Fruit fly (Drosophila melanogaster): Measurements from ENCODE around the gene CG7215.
A peak's percentile ranks its signal among the peaks of the same experiment; 100 is the strongest.

CG7215 gene

DNA sequence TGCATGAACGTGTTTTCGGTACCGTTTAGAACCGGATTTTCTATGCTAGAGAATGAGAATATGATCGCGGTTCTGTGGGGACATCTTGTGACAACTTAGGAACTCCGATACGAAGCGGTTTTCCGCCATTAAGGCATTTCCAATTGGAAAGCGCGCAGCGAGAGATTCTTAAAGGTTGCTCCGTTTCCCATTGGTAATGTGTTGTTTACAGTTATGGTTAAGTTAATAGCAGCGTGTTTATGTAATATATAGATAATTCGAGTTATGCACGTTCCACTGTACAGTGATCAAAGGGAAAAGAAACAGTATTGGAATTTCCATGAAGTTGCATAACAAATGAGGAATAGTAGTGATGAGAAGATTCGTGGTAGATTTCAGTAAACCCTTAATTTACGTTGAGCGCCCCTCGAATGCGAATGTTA lies 1.9 kb upstream of the CG7215 start (continued):
- no peak for TF ChIP-seq sens-2 (GFP tag; IDR thresholded peaks at IDR 0.05)
- no peak for TF ChIP-seq Dip2 (GFP tag; IDR thresholded peaks at IDR 0.05)
- TF ChIP-seq CG18262 (tag; optimal IDR thresholded peaks at IDR 0.05), result peak; percentile 51
- TF ChIP-seq Med (GFP tag), result peak; percentile 75
- no peak for TF ChIP-seq CG11504 (tag; optimal IDR thresholded peaks at IDR 0.05)
- TF ChIP-seq p53 (GFP tag; optimal IDR thresholded peaks at IDR 0.05), result no peak
- no peak for TF ChIP-seq HLH3B (GFP tag; IDR thresholded peaks at IDR 0.05)
- TF ChIP-seq CG18011 (GFP tag; optimal IDR thresholded peaks at IDR 0.05), result no peak
- no peak for TF ChIP-seq CG14014 (GFP tag; IDR thresholded peaks at IDR 0.05)
- TF ChIP-seq Vsx1 (GFP tag; optimal IDR thresholded peaks at IDR 0.05), result no peak
- TF ChIP-seq dysf (GFP tag; IDR thresholded peaks at IDR 0.05), result 0 out of 3 replicates have a peak, but pooled peaks have one; percentile 46
- no peak for TF ChIP-seq Ptx1 (GFP tag; IDR thresholded peaks at IDR 0.05)
- no peak for TF ChIP-seq Sry-δ (GFP tag; optimal IDR thresholded peaks at IDR 0.05)
- TF ChIP-seq bab2 (GFP tag; optimal IDR thresholded peaks at IDR 0.05), result no peak
- TF ChIP-seq B-H1 (GFP tag; IDR thresholded peaks at IDR 0.05), result no peak
- TF ChIP-seq dmrt99B (tag; optimal IDR thresholded peaks at IDR 0.05), result peak; percentile 26
- TF ChIP-seq Xbp1 (GFP tag; optimal IDR thresholded peaks at IDR 0.05), result peak; percentile 3
- no peak for TF ChIP-seq ewg (GFP tag; optimal IDR thresholded peaks at IDR 0.05)
- TF ChIP-seq Side (GFP tag; optimal IDR thresholded peaks at IDR 0.05), result peak; percentile 7
- TF ChIP-seq CG9437 (GFP tag; optimal IDR thresholded peaks at IDR 0.05), result peak; percentile 37
- TF ChIP-seq tio (GFP tag; optimal IDR thresholded peaks at IDR 0.05), result no peak
- no peak for TF ChIP-seq CG6689 (GFP tag; IDR thresholded peaks at IDR 0.05)
- no peak for TF ChIP-seq Camta (GFP tag; optimal IDR thresholded peaks at IDR 0.05)
- TF ChIP-seq hkb (optimal IDR thresholded peaks at IDR 0.05), result no peak
- TF ChIP-seq hkb (GFP tag; IDR thresholded peaks at IDR 0.05), result no peak
- no peak for TF ChIP-seq CG17612 (GFP tag; IDR thresholded peaks at IDR 0.05)
- TF ChIP-seq prd (optimal IDR thresholded peaks at IDR 0.05), result no peak
- no peak for TF ChIP-seq prd (GFP tag; IDR thresholded peaks at IDR 0.05)
- TF ChIP-seq klu (GFP tag; IDR thresholded peaks at IDR 0.05), result no peak
- TF ChIP-seq pan (optimal IDR thresholded peaks at IDR 0.05), result no peak
- TF ChIP-seq pan (GFP tag; optimal IDR thresholded peaks at IDR 0.05 in 1 of 2, IDR thresholded peaks at IDR 0.05 in 1 of 2), result peak in 1 of 2 experiments; percentile 7
- no peak for TF ChIP-seq HmgZ (tag; optimal IDR thresholded peaks at IDR 0.05)
- TF ChIP-seq CG7839 (tag; optimal IDR thresholded peaks at IDR 0.05), result no peak
- no peak for TF ChIP-seq CG13287 (GFP tag; IDR thresholded peaks at IDR 0.05; ENCODE audit: partially characterized antibody)
- peak; percentile 9 for TF ChIP-seq gem (tag; optimal IDR thresholded peaks at IDR 0.05)
- TF ChIP-seq Deaf1 (tag; optimal IDR thresholded peaks at IDR 0.05), result no peak
- TF ChIP-seq CG2199 (GFP tag; IDR thresholded peaks at IDR 0.05), result peak; percentile 81; the same call in 2 of the 3 replicates
- TF ChIP-seq CG4328 (GFP tag; optimal IDR thresholded peaks at IDR 0.05), result no peak
- no peak for TF ChIP-seq Nf-YB (GFP tag; optimal IDR thresholded peaks at IDR 0.05)
- no peak for TF ChIP-seq sna (GFP tag; IDR thresholded peaks at IDR 0.05; ENCODE audit: partially characterized antibody)
- no peak for TF ChIP-seq Hr39 (optimal IDR thresholded peaks at IDR 0.05)
- TF ChIP-seq Antp (GFP tag; optimal IDR thresholded peaks at IDR 0.05), result no peak
- TF ChIP-seq CG6272 (GFP tag; IDR thresholded peaks at IDR 0.05), result no peak
- no peak for TF ChIP-seq CG4820 (GFP tag; optimal IDR thresholded peaks at IDR 0.05)
- peak; percentile 6 for TF ChIP-seq CoRest (tag; optimal IDR thresholded peaks at IDR 0.05)
- TF ChIP-seq wdn (GFP tag; IDR thresholded peaks at IDR 0.05), result no peak
- no peak for TF ChIP-seq trem (tag; optimal IDR thresholded peaks at IDR 0.05)
- TF ChIP-seq CG9727 (GFP tag; optimal IDR thresholded peaks at IDR 0.05), result no peak
- no peak for TF ChIP-seq H2.0 (GFP tag; IDR thresholded peaks at IDR 0.05)
- TF ChIP-seq gsb-n (tag; optimal IDR thresholded peaks at IDR 0.05), result no peak
- TF ChIP-seq ERR (GFP tag; optimal IDR thresholded peaks at IDR 0.05), result no peak
- TF ChIP-seq MTF-1 (GFP tag; optimal IDR thresholded peaks at IDR 0.05; ENCODE audit: borderline replicate concordance), result no peak
- TF ChIP-seq slp2 (GFP tag; optimal IDR thresholded peaks at IDR 0.05), result no peak
